Worm (Caenorhabditis elegans) whole organism, late embryonic: ENCODE results near the gene F40F8.11.
"Not testable (repeated sequence)": the region's sequence is repeated elsewhere in the genome, so short reads cannot be mapped to it uniquely, and the experiment has no call there.

Experiments used
- K09A11.1 ChIP-seq: sonication (generic microtip); optimal IDR thresholded peaks from 2 replicates; lab custom pipeline; 2017; ENCODE audit warnings: antibody characterized with exemption, mild to moderate bottlenecking, missing genetic modification characterization, missing compliant biosample characterization; ENCODE audit not compliant: insufficient read depth
- Y22D7AL.16 ChIP-seq: sonication (generic microtip); optimal IDR thresholded peaks from 2 replicates; lab custom pipeline; 2016; ENCODE audit warnings: missing genetic modification characterization, missing compliant biosample characterization
- ama-1 ChIP-seq: fragments of 150-350 bp; optimal IDR thresholded peaks from 2 replicates; lab custom pipeline; 2014
- ceh-48 ChIP-seq: sonication (generic microtip); optimal IDR thresholded peaks from 2 replicates; lab custom pipeline; 2016; ENCODE audit warnings: missing genetic modification characterization, inconsistent platforms, missing compliant biosample characterization
- fkh-10 ChIP-seq: fragments of 150-350 bp; optimal IDR thresholded peaks from 2 replicates; lab custom pipeline; 2014; ENCODE audit warnings: missing biosample characterization, missing genetic modification reagents, missing genetic modification characterization
- gmeb-2 ChIP-seq: sonication (generic microtip); optimal IDR thresholded peaks from 2 replicates; lab custom pipeline; 2016; ENCODE audit warnings: missing genetic modification characterization, inconsistent platforms, missing compliant biosample characterization
- lin-11 ChIP-seq: fragments of 200-800 bp; sonication (Bioruptor generic); optimal IDR thresholded peaks from 2 replicates; lab custom pipeline; 2018; ENCODE audit warnings: mild to moderate bottlenecking, missing genetic modification characterization, missing compliant biosample characterization
- pag-3 ChIP-seq: sonication (generic microtip); optimal IDR thresholded peaks from 2 replicates; lab custom pipeline; 2016; ENCODE audit warnings: missing compliant biosample characterization, missing genetic modification characterization, borderline replicate concordance
- pha-4 ChIP-seq: fragments of 150-350 bp; optimal IDR thresholded peaks from 2 replicates; lab custom pipeline; 2018; ENCODE audit warnings: missing biosample characterization, missing genetic modification reagents, missing genetic modification characterization
- ttx-3 ChIP-seq: sonication (generic microtip); optimal IDR thresholded peaks from 2 replicates; lab custom pipeline; 2016; ENCODE audit warnings: missing genetic modification reagents, missing genetic modification characterization, missing compliant biosample characterization

DNA sequence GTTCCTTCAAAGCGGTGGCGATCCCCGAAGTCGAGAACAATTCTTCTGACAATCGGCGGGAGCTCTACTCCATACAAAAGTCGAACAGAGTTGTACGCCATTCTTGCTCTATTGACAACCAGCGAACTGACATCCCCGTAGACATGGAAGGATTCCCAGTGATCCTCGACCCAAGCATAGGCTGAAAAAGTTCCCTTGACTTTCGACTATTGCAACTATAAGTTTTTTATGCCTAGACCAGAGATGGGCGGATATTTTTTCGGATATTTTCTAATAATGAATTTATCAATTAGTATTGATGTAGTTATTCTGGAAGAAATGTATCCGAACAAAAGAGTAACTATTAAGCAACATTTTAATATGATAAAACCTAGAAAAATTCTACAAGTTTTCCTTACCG is 10.6 kb downstream of the F40F8.11 start, which contains the start of gene W10C6.2:
- TF ChIP-seq lin-11; ama-1 (lab: Kevin White, UChicago); gmeb-2; pag-3 (tag; lab: Kevin White, UChicago); Y22D7AL.16 (tag; lab: Kevin White, UChicago); ttx-3 (tag; lab: Kevin White, UChicago); K09A11.1 (tag; lab: Kevin White, UChicago); pha-4 (tag; lab: Kevin White, UChicago); fkh-10 (GFP tag; lab: Kevin White, UChicago); ceh-48: not testable (repeated sequence)
